Fruit fly (Drosophila melanogaster) whole organism, embryonic: Measurements from ENCODE around the gene saturn.

Experiments used
- Bdp1 ChIP-seq: fragments of 200-800 bp; sonication (Bioruptor generic); optimal IDR thresholded peaks from 3 replicates; lab custom pipeline; 2016; ENCODE audit warnings: missing biosample characterization, missing genetic modification characterization
- CG1024 ChIP-seq: fragments of 200-800 bp; sonication (Bioruptor generic); IDR thresholded peaks from 2 replicates; pipeline ENCODE4 v1.3.6; 2022; ENCODE audit warnings: missing biosample characterization, missing genetic modification characterization
- CG12071 ChIP-seq: fragments of 200-800 bp; sonication (Bioruptor generic); optimal IDR thresholded peaks from 3 replicates; lab custom pipeline; 2018; ENCODE audit warnings: missing biosample characterization, mild to moderate bottlenecking, missing genetic modification characterization
- CG13775 ChIP-seq: fragments of 200-800 bp; sonication (Bioruptor generic); optimal IDR thresholded peaks from 3 replicates; lab custom pipeline; 2017; ENCODE audit warnings: missing biosample characterization, mild to moderate bottlenecking, missing genetic modification characterization
- CG13894 ChIP-seq: fragments of 200-800 bp; sonication (Bioruptor generic); optimal IDR thresholded peaks from 3 replicates; lab custom pipeline; 2018; ENCODE audit warnings: missing biosample characterization, mild to moderate bottlenecking, missing genetic modification characterization, moderate library complexity
- CG14050 ChIP-seq: fragments of 200-800 bp; sonication (Bioruptor generic); IDR thresholded peaks from 3 replicates; pipeline ENCODE4 v1.3.6; 2022; ENCODE audit warnings: missing biosample characterization, missing genetic modification characterization
- CG14710 ChIP-seq: fragments of 200-800 bp; sonication (Bioruptor generic); optimal IDR thresholded peaks from 3 replicates; lab custom pipeline; 2019; ENCODE audit warnings: missing biosample characterization, mild to moderate bottlenecking, missing genetic modification characterization, moderate library complexity
- CG14965 ChIP-seq: fragments of 200-800 bp; sonication (Bioruptor generic); optimal IDR thresholded peaks from 2 replicates; lab custom pipeline; 2016; ENCODE audit warnings: missing biosample characterization, missing genetic modification characterization, borderline replicate concordance
- CG1602 ChIP-seq: fragments of 200-800 bp; sonication (Bioruptor generic); optimal IDR thresholded peaks from 3 replicates; lab custom pipeline; 2016; ENCODE audit warnings: missing biosample characterization, missing genetic modification characterization
- CG17328 ChIP-seq: fragments of 200-800 bp; sonication (Bioruptor generic); IDR thresholded peaks from 2 replicates; pipeline ENCODE4 v1.3.6; 2022; ENCODE audit warnings: missing biosample characterization, missing genetic modification characterization
- CG3726 ChIP-seq: fragments of 200-800 bp; sonication (Bioruptor generic); IDR thresholded peaks from 3 replicates; pipeline ENCODE4, ENCODE4 v1.3.6; 2022; ENCODE audit warnings: missing biosample characterization, missing genetic modification characterization
- CG3995 ChIP-seq: fragments of 200-800 bp; sonication (Bioruptor generic); optimal IDR thresholded peaks from 3 replicates; lab custom pipeline; 2016; ENCODE audit warnings: missing biosample characterization, missing genetic modification characterization
- CG4820 ChIP-seq: fragments of 200-800 bp; sonication (Bioruptor generic); optimal IDR thresholded peaks from 3 replicates; lab custom pipeline; 2016; ENCODE audit warnings: missing biosample characterization, missing genetic modification characterization
- CG5953 ChIP-seq: fragments of 200-800 bp; sonication (Bioruptor generic); IDR thresholded peaks from 2 replicates; pipeline ENCODE4 v1.3.6; 2022; ENCODE audit warnings: missing biosample characterization, missing genetic modification characterization
- CG6854 ChIP-seq: fragments of 200-800 bp; sonication (Bioruptor generic); optimal IDR thresholded peaks from 3 replicates; lab custom pipeline; 2017; ENCODE audit warnings: missing biosample characterization, mild to moderate bottlenecking, missing genetic modification characterization
- CG9932 ChIP-seq: fragments of 200-800 bp; sonication (Bioruptor generic); IDR thresholded peaks from 2 replicates; pipeline ENCODE4 v1.3.6; 2022; ENCODE audit warnings: missing biosample characterization, missing genetic modification characterization
- CkIIα-i1 ChIP-seq: fragments of 200-800 bp; sonication (Bioruptor generic); IDR thresholded peaks from 2 replicates; pipeline ENCODE4 v1.3.6; 2022; ENCODE audit warnings: missing biosample characterization, missing genetic modification characterization
- E2f2 ChIP-seq: fragments of 200-800 bp; sonication (Bioruptor generic); IDR thresholded peaks from 2 replicates; pipeline ENCODE4 v1.3.6; 2022; ENCODE audit warnings: missing biosample characterization, missing genetic modification characterization
- HHEX ChIP-seq: fragments of 200-800 bp; sonication (Bioruptor generic); optimal IDR thresholded peaks from 3 replicates; lab custom pipeline; 2017; ENCODE audit warnings: missing biosample characterization, mild to moderate bottlenecking, missing genetic modification characterization, missing genetic modification reagents
- Hr51 ChIP-seq, 2 experiments: fragments of 200-800 bp; sonication (Bioruptor generic); optimal IDR thresholded peaks; 2 replicates in 1 of 2; 3 replicates in 1 of 2; lab custom pipeline; 2016 to 2018; ENCODE audit warnings: missing biosample characterization in 2 of 2, missing genetic modification characterization in 2 of 2, mild to moderate bottlenecking in 1 of 2, moderate library complexity in 1 of 2
- Lpt ChIP-seq: fragments of >200 bp; optimal IDR thresholded peaks from 2 replicates; lab custom pipeline; 2018; ENCODE audit warnings: missing biosample characterization, missing genetic modification characterization
- Mad ChIP-seq: fragments of 200-800 bp; sonication (Bioruptor generic); optimal IDR thresholded peaks from 2 replicates; lab custom pipeline; 2016; ENCODE audit warnings: missing biosample characterization, missing genetic modification characterization
- NfI ChIP-seq: fragments of 200-800 bp; sonication (Bioruptor generic); optimal IDR thresholded peaks from 3 replicates; lab custom pipeline; 2018; ENCODE audit warnings: missing biosample characterization, mild to moderate bottlenecking, missing genetic modification characterization, moderate library complexity
- Sin3A ChIP-seq: fragments of >200 bp; optimal IDR thresholded peaks from 2 replicates; lab custom pipeline; 2018
- Spps ChIP-seq: fragments of 200-800 bp; sonication (Bioruptor generic); optimal IDR thresholded peaks from 2 replicates; lab custom pipeline; 2018; ENCODE audit warnings: missing biosample characterization, mild to moderate bottlenecking, missing genetic modification characterization
- Taf1 ChIP-seq: fragments of 200-800 bp; sonication (Bioruptor generic); IDR thresholded peaks from 2 replicates; pipeline ENCODE4 v1.3.6; 2022; ENCODE audit warnings: missing biosample characterization, missing genetic modification characterization
- YL-1 ChIP-seq: fragments of 200-800 bp; sonication (Bioruptor generic); optimal IDR thresholded peaks from 3 replicates; lab custom pipeline; 2017; ENCODE audit warnings: missing biosample characterization, mild to moderate bottlenecking, missing genetic modification characterization
- aop ChIP-seq: fragments of 200-800 bp; sonication (Bioruptor generic); IDR thresholded peaks from 2 replicates; pipeline ENCODE4 v1.3.6; 2022; ENCODE audit warnings: missing biosample characterization, missing genetic modification characterization
- ap ChIP-seq: fragments of 200-800 bp; sonication (Bioruptor generic); IDR thresholded peaks from 2 replicates; pipeline ENCODE4 v1.3.6; 2022; ENCODE audit warnings: missing biosample characterization, missing genetic modification characterization
- ash1 ChIP-seq: fragments of 200-800 bp; sonication (Bioruptor generic); optimal IDR thresholded peaks from 2 replicates; lab custom pipeline; 2018; ENCODE audit warnings: missing biosample characterization, mild to moderate bottlenecking, missing genetic modification characterization
- bbx ChIP-seq: fragments of 200-800 bp; sonication (Bioruptor generic); IDR thresholded peaks from 2 replicates; pipeline ENCODE4 v1.3.6; 2022; ENCODE audit warnings: missing biosample characterization, missing genetic modification characterization; ENCODE audit not compliant: partially characterized antibody
- bsh ChIP-seq, 2 experiments: fragments of 200-800 bp; sonication (Bioruptor generic); optimal IDR thresholded peaks; 2 replicates each; lab custom pipeline; 2017 to 2018; ENCODE audit warnings: mild to moderate bottlenecking in 2 of 2, missing biosample characterization in 2 of 2, missing genetic modification characterization in 2 of 2, moderate library complexity in 1 of 2
- cad ChIP-seq: fragments of >200 bp; optimal IDR thresholded peaks from 2 replicates; lab custom pipeline; 2017; ENCODE audit warnings: missing biosample characterization, missing genetic modification characterization
- cato ChIP-seq: fragments of 200-800 bp; sonication (Bioruptor generic); optimal IDR thresholded peaks from 2 replicates; lab custom pipeline; 2016; ENCODE audit warnings: missing biosample characterization, missing genetic modification characterization, borderline replicate concordance
- crc ChIP-seq: fragments of 200-800 bp; sonication (Bioruptor generic); optimal IDR thresholded peaks from 2 replicates; lab custom pipeline; 2016; ENCODE audit warnings: missing biosample characterization, missing genetic modification characterization
- crol ChIP-seq: fragments of 200-800 bp; sonication (Bioruptor generic); IDR thresholded peaks from 2 replicates; pipeline ENCODE4 v1.3.6; 2022; ENCODE audit warnings: missing biosample characterization, missing genetic modification characterization
- dmrt11E ChIP-seq: fragments of 200-800 bp; sonication (Bioruptor generic); optimal IDR thresholded peaks from 3 replicates; lab custom pipeline; 2018; ENCODE audit warnings: missing biosample characterization, mild to moderate bottlenecking, missing genetic modification characterization, moderate library complexity
- esg ChIP-seq: fragments of 200-800 bp; sonication (Bioruptor generic); conservative IDR thresholded peaks from 2 replicates; pipeline ENCODE4 v1.3.6; 2022; ENCODE audit warnings: missing biosample characterization, missing genetic modification characterization
- eve ChIP-seq, 2 experiments: fragments of >200 bp; optimal IDR thresholded peaks; 2 replicates each; lab custom pipeline; 2017; ENCODE audit warnings: missing biosample characterization in 2 of 2, missing genetic modification characterization in 2 of 2
- gce ChIP-seq: fragments of 200-800 bp; sonication (Bioruptor generic); IDR thresholded peaks from 3 replicates; pipeline ENCODE4 v1.3.6; 2022; ENCODE audit warnings: missing biosample characterization, missing genetic modification characterization
- gem ChIP-seq: fragments of 200-800 bp; sonication (Bioruptor generic); optimal IDR thresholded peaks from 2 replicates; lab custom pipeline; 2019; ENCODE audit warnings: missing biosample characterization, mild to moderate bottlenecking, missing genetic modification characterization, moderate library complexity
- gsb-n ChIP-seq: fragments of 200-800 bp; sonication (Bioruptor generic); optimal IDR thresholded peaks from 3 replicates; lab custom pipeline; 2018; ENCODE audit warnings: missing biosample characterization, mild to moderate bottlenecking, missing genetic modification characterization
- lab ChIP-seq: fragments of 200-800 bp; sonication (Bioruptor generic); optimal IDR thresholded peaks from 3 replicates; lab custom pipeline; 2017; ENCODE audit warnings: missing biosample characterization, missing genetic modification characterization, mild to moderate bottlenecking, moderate library complexity, missing genetic modification reagents
- lmd ChIP-seq: fragments of 200-800 bp; sonication (Bioruptor generic); IDR thresholded peaks from 2 replicates; pipeline ENCODE4 v1.3.6; 2022; ENCODE audit warnings: missing biosample characterization, missing genetic modification characterization
- peb ChIP-seq: fragments of 200-800 bp; sonication (Bioruptor generic); IDR thresholded peaks from 2 replicates; pipeline ENCODE4 v1.3.6; 2022; ENCODE audit warnings: missing biosample characterization, missing genetic modification characterization
- prd ChIP-seq, 3 experiments: fragments of >200 bp in 2 of 3; fragments of 200-800 bp in 1 of 3; sonication (Bioruptor generic) in 1 of 3; optimal IDR thresholded peaks in 2 of 3; IDR thresholded peaks in 1 of 3; 2 replicates in 2 of 3; 3 replicates in 1 of 3; pipeline versions ENCODE4 v1.3.6 to Lab custom; 2017 to 2022; ENCODE audit warnings: missing biosample characterization in 1 of 3, missing genetic modification characterization in 1 of 3
- row ChIP-seq: fragments of 200-800 bp; sonication (Bioruptor generic); IDR thresholded peaks from 3 replicates; pipeline ENCODE4 v1.3.6; 2022; ENCODE audit warnings: missing biosample characterization, missing genetic modification characterization
- shn ChIP-seq: fragments of 200-800 bp; sonication (Bioruptor generic); optimal IDR thresholded peaks from 3 replicates; lab custom pipeline; 2016; ENCODE audit warnings: missing biosample characterization, missing genetic modification characterization
- sug ChIP-seq: fragments of 200-800 bp; optimal IDR thresholded peaks from 2 replicates; lab custom pipeline; 2019; ENCODE audit warnings: missing biosample characterization, mild to moderate bottlenecking, missing genetic modification characterization, moderate library complexity
- tap ChIP-seq: fragments of 200-800 bp; optimal IDR thresholded peaks from 3 replicates; lab custom pipeline; 2019; ENCODE audit warnings: missing biosample characterization, mild to moderate bottlenecking, missing genetic modification characterization, moderate library complexity
- usp ChIP-seq: fragments of >200 bp; optimal IDR thresholded peaks from 2 replicates; lab custom pipeline; 2017; ENCODE audit warnings: missing biosample characterization, missing genetic modification characterization
- zen ChIP-seq: fragments of 200-800 bp; sonication (Bioruptor generic); optimal IDR thresholded peaks from 3 replicates; lab custom pipeline; 2018; ENCODE audit warnings: missing biosample characterization, mild to moderate bottlenecking, missing genetic modification characterization, moderate library complexity

The saturn gene

dm6 chr3L:14239325-14239724, 36.2 kb downstream of the saturn start (continued):
- TF ChIP-seq eve (GFP tag; optimal IDR thresholded peaks at IDR 0.05; lab: Kevin White, UChicago) (no peak), zen (peak; percentile 9), CG14050 (GFP tag; lab: Robert Waterston, UW) (no peak), lab (no peak), CG14965 (GFP tag; lab: Kevin White, UChicago) (no peak), peb (no peak), CG1602 (GFP tag; lab: Kevin White, UChicago) (no peak), row (GFP tag; lab: Robert Waterston, UW) (no peak), CG4820 (GFP tag; lab: Kevin White, UChicago) (no peak), sug (no peak), CG9932 (no peak), CG12071 (GFP tag; lab: Kevin White, UChicago) (no peak), prd (optimal IDR thresholded peaks at IDR 0.05; lab: Kevin White, UChicago) (no peak), prd (GFP tag; IDR thresholded peaks at IDR 0.05; lab: Robert Waterston, UW) (peak; percentile 25; the same call in 1 of the 3 replicates), Hr51 (GFP tag; optimal IDR thresholded peaks at IDR 0.05; lab: Kevin White, UChicago) (no peak), CG13894 (tag; lab: Kevin White, UChicago) (no peak), CG3726 (GFP tag; lab: Robert Waterston, UW) (no peak), Bdp1 (GFP tag; lab: Kevin White, UChicago) (no peak), YL-1 (no peak), gem (tag; lab: Kevin White, UChicago) (peak; percentile 31), Mad (no peak), CG5953 (GFP tag; lab: Robert Waterston, UW) (no peak), usp (GFP tag; lab: Kevin White, UChicago) (no peak), cad (no peak), CG13775 (no peak), bsh (GFP tag; optimal IDR thresholded peaks at IDR 0.05; lab: Kevin White, UChicago) (peak; percentile 35 to 39), CG1024 (no peak), CkIIα-i1 (GFP tag; lab: Robert Waterston, UW) (no peak), CG17328 (GFP tag; lab: Robert Waterston, UW) (peak; percentile 24; the same call in 1 of the 2 replicates), cato (GFP tag; lab: Kevin White, UChicago) (no peak), esg (GFP tag; lab: Robert Waterston, UW) (no peak), aop (GFP tag; lab: Robert Waterston, UW) (no peak), crol (GFP tag; lab: Robert Waterston, UW) (no peak), HHEX (GFP tag; lab: Kevin White, UChicago) (no peak), Taf1 (GFP tag; lab: Robert Waterston, UW) (no peak), CG6854 (GFP tag; lab: Kevin White, UChicago) (no peak), Lpt (GFP tag; lab: Kevin White, UChicago) (no peak), ap (GFP tag; lab: Robert Waterston, UW) (0 out of 2 replicates have a peak, but pooled peaks have one; percentile 13), CG3995 (GFP tag; lab: Kevin White, UChicago) (no peak), gsb-n (tag; lab: Kevin White, UChicago) (no peak), bbx (GFP tag; lab: Robert Waterston, UW) (no peak), E2f2 (GFP tag; lab: Robert Waterston, UW) (no peak), CG14710 (no peak), Spps (no peak), Sin3A (lab: Kevin White, UChicago) (no peak), crc (GFP tag; lab: Kevin White, UChicago) (no peak), lmd (GFP tag; lab: Robert Waterston, UW) (no peak), tap (tag; lab: Kevin White, UChicago) (no peak), shn (GFP tag; lab: Kevin White, UChicago) (no peak), dmrt11E (tag; lab: Kevin White, UChicago) (peak; percentile 3), NfI (GFP tag; lab: Kevin White, UChicago) (no peak), ash1 (GFP tag; lab: Kevin White, UChicago) (no peak), gce (GFP tag; lab: Robert Waterston, UW) (no peak)
